Fruit fly (Drosophila melanogaster) whole organism, embryonic: ENCODE measurements around the gene CG32333.

ENCODE experiments used
- Atf-2 ChIP-seq: fragments of 200-800 bp; sonication (Bioruptor generic); optimal IDR thresholded peaks from 2 replicates; lab custom pipeline; 2016; ENCODE audit warnings: missing biosample characterization, missing genetic modification characterization
- Blimp-1 ChIP-seq: fragments of 200-800 bp; sonication (Bioruptor generic); optimal IDR thresholded peaks from 3 replicates; lab custom pipeline; 2018; ENCODE audit warnings: missing biosample characterization, missing genetic modification characterization, mild to moderate bottlenecking, moderate library complexity, missing genetic modification reagents
- CG10274 ChIP-seq: fragments of 200-800 bp; sonication (Bioruptor generic); optimal IDR thresholded peaks from 3 replicates; lab custom pipeline; 2017; ENCODE audit warnings: missing biosample characterization, mild to moderate bottlenecking, missing genetic modification characterization
- CG10462 ChIP-seq: fragments of 200-800 bp; sonication (Bioruptor generic); optimal IDR thresholded peaks from 2 replicates; lab custom pipeline; 2016; ENCODE audit warnings: missing biosample characterization, missing genetic modification characterization
- CG10543 ChIP-seq: fragments of 200-800 bp; sonication (Bioruptor generic); optimal IDR thresholded peaks from 3 replicates; lab custom pipeline; 2017; ENCODE audit warnings: missing biosample characterization, mild to moderate bottlenecking, missing genetic modification characterization, moderate library complexity
- CG11696 ChIP-seq: fragments of 200-800 bp; sonication (Bioruptor generic); IDR thresholded peaks from 2 replicates; pipeline ENCODE4 v1.3.6; 2022; ENCODE audit warnings: missing biosample characterization, missing genetic modification characterization
- CG12219 ChIP-seq: fragments of 200-800 bp; sonication (Bioruptor generic); optimal IDR thresholded peaks from 3 replicates; lab custom pipeline; 2018; ENCODE audit warnings: missing biosample characterization, mild to moderate bottlenecking, missing genetic modification characterization
- CG13424 ChIP-seq: fragments of 200-800 bp; sonication (Bioruptor generic); optimal IDR thresholded peaks from 2 replicates; lab custom pipeline; 2019; ENCODE audit warnings: missing biosample characterization, mild to moderate bottlenecking, missing genetic modification characterization, moderate library complexity
- CG13894 ChIP-seq: fragments of 200-800 bp; sonication (Bioruptor generic); optimal IDR thresholded peaks from 3 replicates; lab custom pipeline; 2018; ENCODE audit warnings: missing biosample characterization, mild to moderate bottlenecking, missing genetic modification characterization, moderate library complexity
- CG14710 ChIP-seq: fragments of 200-800 bp; sonication (Bioruptor generic); optimal IDR thresholded peaks from 3 replicates; lab custom pipeline; 2019; ENCODE audit warnings: missing biosample characterization, mild to moderate bottlenecking, missing genetic modification characterization, moderate library complexity
- CG1603 ChIP-seq: fragments of 200-800 bp; sonication (Bioruptor generic); optimal IDR thresholded peaks from 2 replicates; lab custom pipeline; 2019; ENCODE audit warnings: missing biosample characterization, mild to moderate bottlenecking, missing genetic modification characterization, moderate library complexity
- CG1647 ChIP-seq: fragments of 200-800 bp; sonication (Bioruptor generic); optimal IDR thresholded peaks from 3 replicates; lab custom pipeline; 2016; ENCODE audit warnings: missing biosample characterization, missing genetic modification characterization
- CG6175 ChIP-seq: fragments of 200-800 bp; sonication (Bioruptor generic); IDR thresholded peaks from 3 replicates; pipeline ENCODE4 v1.3.6; 2022; ENCODE audit warnings: missing biosample characterization, missing genetic modification characterization
- CG6683 ChIP-seq: fragments of 200-800 bp; sonication (Bioruptor generic); optimal IDR thresholded peaks from 2 replicates; lab custom pipeline; 2017; ENCODE audit warnings: missing biosample characterization, mild to moderate bottlenecking, missing genetic modification characterization, missing genetic modification reagents
- CG7786 ChIP-seq: fragments of 200-800 bp; sonication (Bioruptor generic); optimal IDR thresholded peaks from 2 replicates; lab custom pipeline; 2016; ENCODE audit warnings: missing biosample characterization, missing genetic modification characterization
- CG8388 ChIP-seq: fragments of 200-800 bp; sonication (Bioruptor generic); optimal IDR thresholded peaks from 2 replicates; lab custom pipeline; 2019; ENCODE audit warnings: missing biosample characterization, mild to moderate bottlenecking, missing genetic modification characterization, moderate library complexity
- CG8924 ChIP-seq: fragments of 200-800 bp; optimal IDR thresholded peaks from 3 replicates; lab custom pipeline; 2019; ENCODE audit warnings: missing biosample characterization, mild to moderate bottlenecking, missing genetic modification characterization, moderate library complexity
- CG9215 ChIP-seq: fragments of 200-800 bp; sonication (Bioruptor generic); IDR thresholded peaks from 2 replicates; pipeline ENCODE4 v1.3.6; 2022; ENCODE audit warnings: missing biosample characterization, missing genetic modification characterization
- CG9817 ChIP-seq: fragments of 200-800 bp; sonication (Bioruptor generic); optimal IDR thresholded peaks from 2 replicates; lab custom pipeline; 2018; ENCODE audit warnings: missing biosample characterization, mild to moderate bottlenecking, missing genetic modification characterization, moderate library complexity
- D19A ChIP-seq: fragments of 200-800 bp; optimal IDR thresholded peaks from 3 replicates; lab custom pipeline; 2019; ENCODE audit warnings: missing biosample characterization, mild to moderate bottlenecking, missing genetic modification characterization, moderate library complexity
- E2f1 ChIP-seq: fragments of 200-800 bp; sonication (Bioruptor generic); IDR thresholded peaks from 2 replicates; pipeline ENCODE4 v1.3.6; 2022; ENCODE audit warnings: missing biosample characterization, missing genetic modification characterization
- Fer3 ChIP-seq: fragments of 200-800 bp; sonication (Bioruptor generic); optimal IDR thresholded peaks from 2 replicates; lab custom pipeline; 2018; ENCODE audit warnings: missing biosample characterization, mild to moderate bottlenecking, missing genetic modification characterization, moderate library complexity
- Jarid2 ChIP-seq: fragments of 200-800 bp; sonication (Bioruptor generic); optimal IDR thresholded peaks from 3 replicates; lab custom pipeline; 2017; ENCODE audit warnings: mild to moderate bottlenecking, missing biosample characterization, missing genetic modification reagents, missing genetic modification characterization
- Mad ChIP-seq: fragments of 200-800 bp; sonication (Bioruptor generic); optimal IDR thresholded peaks from 2 replicates; lab custom pipeline; 2016; ENCODE audit warnings: missing biosample characterization, missing genetic modification characterization
- Nf-YC ChIP-seq: fragments of 200-800 bp; optimal IDR thresholded peaks from 3 replicates; lab custom pipeline; 2019; ENCODE audit warnings: missing biosample characterization, mild to moderate bottlenecking, missing genetic modification characterization, moderate library complexity
- Opbp ChIP-seq: fragments of 200-800 bp; sonication (Bioruptor generic); IDR thresholded peaks from 3 replicates; pipeline ENCODE4 v1.3.6; 2022; ENCODE audit warnings: missing biosample characterization, missing genetic modification characterization; ENCODE audit not compliant: partially characterized antibody
- Ravus ChIP-seq: fragments of 200-800 bp; sonication (Bioruptor generic); IDR thresholded peaks from 2 replicates; pipeline ENCODE4 v1.3.6; 2022; ENCODE audit warnings: missing biosample characterization, missing genetic modification characterization
- Spps ChIP-seq: fragments of 200-800 bp; sonication (Bioruptor generic); optimal IDR thresholded peaks from 2 replicates; lab custom pipeline; 2018; ENCODE audit warnings: missing biosample characterization, mild to moderate bottlenecking, missing genetic modification characterization
- Taf1 ChIP-seq: fragments of 200-800 bp; sonication (Bioruptor generic); IDR thresholded peaks from 2 replicates; pipeline ENCODE4 v1.3.6; 2022; ENCODE audit warnings: missing biosample characterization, missing genetic modification characterization
- bbx ChIP-seq: fragments of 200-800 bp; sonication (Bioruptor generic); IDR thresholded peaks from 2 replicates; pipeline ENCODE4 v1.3.6; 2022; ENCODE audit warnings: missing biosample characterization, missing genetic modification characterization; ENCODE audit not compliant: partially characterized antibody
- cato ChIP-seq: fragments of 200-800 bp; sonication (Bioruptor generic); optimal IDR thresholded peaks from 2 replicates; lab custom pipeline; 2016; ENCODE audit warnings: missing biosample characterization, missing genetic modification characterization, borderline replicate concordance
- ci ChIP-seq: fragments of 200-800 bp; sonication (Bioruptor generic); IDR thresholded peaks from 3 replicates; pipeline ENCODE4 v1.3.6; 2022; ENCODE audit warnings: missing biosample characterization, missing genetic modification characterization
- cwo ChIP-seq: fragments of 200-800 bp; sonication (Bioruptor generic); optimal IDR thresholded peaks from 3 replicates; lab custom pipeline; 2017; ENCODE audit warnings: missing biosample characterization, missing genetic modification characterization, mild to moderate bottlenecking, moderate library complexity, missing genetic modification reagents
- dmrt99B ChIP-seq: fragments of 200-800 bp; sonication (Bioruptor generic); optimal IDR thresholded peaks from 2 replicates; lab custom pipeline; 2018; ENCODE audit warnings: missing biosample characterization, mild to moderate bottlenecking, missing genetic modification characterization, moderate library complexity
- dysf ChIP-seq: fragments of 200-800 bp; sonication (Bioruptor generic); IDR thresholded peaks from 3 replicates; pipeline ENCODE4 v1.3.6; 2022; ENCODE audit warnings: missing biosample characterization, missing genetic modification characterization
- exex ChIP-seq: fragments of 200-800 bp; sonication (Bioruptor generic); optimal IDR thresholded peaks from 4 replicates; lab custom pipeline; 2018; ENCODE audit warnings: missing biosample characterization, mild to moderate bottlenecking, missing genetic modification characterization, moderate library complexity
- her ChIP-seq: fragments of 200-800 bp; sonication (Bioruptor generic); optimal IDR thresholded peaks from 2 replicates; lab custom pipeline; 2016; ENCODE audit warnings: missing biosample characterization, missing genetic modification characterization
- hkb ChIP-seq, 2 experiments: fragments of 200-800 bp in 1 of 2; fragments of >200 bp in 1 of 2; sonication (Bioruptor generic) in 1 of 2; IDR thresholded peaks in 1 of 2; optimal IDR thresholded peaks in 1 of 2; 2 replicates each; pipeline versions ENCODE4 v1.3.6 to Lab custom; 2017 to 2022; ENCODE audit warnings: missing biosample characterization in 1 of 2, missing genetic modification characterization in 1 of 2
- jigr1 ChIP-seq: fragments of 200-800 bp; sonication (Bioruptor generic); IDR thresholded peaks from 3 replicates; pipeline ENCODE4 v1.3.6; 2022; ENCODE audit warnings: missing biosample characterization, missing genetic modification characterization
- maf-S ChIP-seq: fragments of 200-800 bp; sonication (Bioruptor generic); optimal IDR thresholded peaks from 2 replicates; lab custom pipeline; 2016; ENCODE audit warnings: missing biosample characterization, missing genetic modification characterization
- pnt ChIP-seq: fragments of 200-800 bp; sonication (Bioruptor generic); optimal IDR thresholded peaks from 3 replicates; lab custom pipeline; 2016; ENCODE audit warnings: missing biosample characterization, missing genetic modification characterization
- psq ChIP-seq: fragments of 200-800 bp; sonication (Bioruptor generic); optimal IDR thresholded peaks from 2 replicates; lab custom pipeline; 2017; ENCODE audit warnings: missing biosample characterization, missing genetic modification characterization
- ranshi ChIP-seq: fragments of 200-800 bp; sonication (Bioruptor generic); IDR thresholded peaks from 2 replicates; pipeline ENCODE4 v1.3.6; 2022; ENCODE audit warnings: missing biosample characterization, missing genetic modification characterization
- repo ChIP-seq: fragments of 200-800 bp; sonication (Bioruptor generic); optimal IDR thresholded peaks from 2 replicates; lab custom pipeline; 2016; ENCODE audit warnings: missing biosample characterization, missing genetic modification characterization
- salm ChIP-seq: fragments of 200-800 bp; sonication (Bioruptor generic); optimal IDR thresholded peaks from 2 replicates; lab custom pipeline; 2018; ENCODE audit warnings: missing biosample characterization, mild to moderate bottlenecking, missing genetic modification characterization
- shn ChIP-seq: fragments of 200-800 bp; sonication (Bioruptor generic); optimal IDR thresholded peaks from 3 replicates; lab custom pipeline; 2016; ENCODE audit warnings: missing biosample characterization, missing genetic modification characterization
- sisA ChIP-seq: fragments of 200-800 bp; sonication (Bioruptor generic); IDR thresholded peaks from 2 replicates; pipeline ENCODE4 v1.3.6; 2022; ENCODE audit warnings: missing biosample characterization, missing genetic modification characterization
- sr ChIP-seq: fragments of 200-800 bp; sonication (Bioruptor generic); IDR thresholded peaks from 3 replicates; pipeline ENCODE4 v1.3.6; 2022; ENCODE audit warnings: missing biosample characterization, missing genetic modification characterization
- trem ChIP-seq: fragments of 200-800 bp; optimal IDR thresholded peaks from 3 replicates; lab custom pipeline; 2019; ENCODE audit warnings: missing biosample characterization, mild to moderate bottlenecking, missing genetic modification characterization, moderate library complexity

CG32333 gene

DNA sequence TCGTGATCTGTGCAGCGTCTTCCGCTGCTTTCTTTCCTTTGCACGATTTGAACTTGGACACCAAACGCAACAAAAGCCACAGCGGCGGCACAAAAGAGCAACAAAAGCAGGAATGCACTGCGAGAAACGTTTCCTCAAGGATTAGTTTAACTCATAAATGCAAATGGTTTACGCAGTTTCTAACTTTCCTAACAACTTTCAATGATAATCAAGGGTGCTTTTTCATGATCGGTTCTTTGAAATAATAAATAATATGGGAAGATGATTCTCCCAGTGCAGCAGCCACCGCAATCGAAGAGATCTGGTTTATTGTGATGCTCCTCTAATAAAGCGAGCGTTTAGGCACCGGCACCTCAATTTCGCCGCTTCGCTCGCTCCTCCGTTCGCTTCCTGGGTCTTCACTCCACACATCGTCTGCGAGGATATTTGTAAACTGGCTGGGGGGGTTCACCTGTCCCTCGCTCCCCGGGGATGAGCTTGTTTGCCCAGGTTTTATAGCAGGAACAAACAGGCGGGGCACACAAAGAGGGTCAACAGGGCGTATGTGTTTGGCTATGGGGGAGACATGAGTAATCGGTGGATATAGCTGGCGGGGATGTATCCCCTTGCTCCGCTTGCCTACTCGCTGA is 43.5 kb downstream of the CG32333 start (continued):
- TF ChIP-seq hkb (optimal IDR thresholded peaks at IDR 0.05; lab: Kevin White, UChicago) (no peak), hkb (GFP tag; IDR thresholded peaks at IDR 0.05; lab: Robert Waterston, UW) (peak; percentile 90), shn (GFP tag; lab: Kevin White, UChicago) (peak; percentile 47), Ravus (GFP tag; lab: Robert Waterston, UW) (peak; percentile 15; the same call in 1 of the 2 replicates), Opbp (GFP tag; lab: Robert Waterston, UW) (no peak), pnt (GFP tag; lab: Kevin White, UChicago) (peak; percentile 84), her (peak; percentile 5), dmrt99B (tag; lab: Kevin White, UChicago) (peak; percentile 92), sr (GFP tag; lab: Robert Waterston, UW) (0 out of 3 replicates have a peak, but pooled peaks have one; percentile 42), CG9215 (GFP tag; lab: Robert Waterston, UW) (0 out of 2 replicates have a peak, but pooled peaks have one; percentile 15), Atf-2 (GFP tag; lab: Kevin White, UChicago) (peak; percentile 52), maf-S (GFP tag; lab: Kevin White, UChicago) (peak; percentile 46), CG13424 (tag; lab: Kevin White, UChicago) (peak; percentile 81), CG12219 (GFP tag; lab: Kevin White, UChicago) (peak; percentile 76), sisA (GFP tag; lab: Robert Waterston, UW) (peak; percentile 92), Nf-YC (tag; lab: Kevin White, UChicago) (no peak), CG10462 (GFP tag; lab: Kevin White, UChicago) (peak; percentile 68), CG1647 (GFP tag; lab: Kevin White, UChicago) (no peak), cwo (GFP tag; lab: Kevin White, UChicago) (peak; percentile 9), CG10543 (GFP tag; lab: Kevin White, UChicago) (no peak), Spps (tag; lab: Kevin White, UChicago) (peak; percentile 57), ranshi (GFP tag; lab: Robert Waterston, UW) (peak; percentile 63), D19A (tag; lab: Kevin White, UChicago) (peak; percentile 77), Taf1 (GFP tag; lab: Robert Waterston, UW) (no peak), bbx (GFP tag; lab: Robert Waterston, UW) (no peak), Fer3 (tag; lab: Kevin White, UChicago) (peak; percentile 64), Blimp-1 (GFP tag; lab: Kevin White, UChicago) (peak; percentile 85), Jarid2 (GFP tag; lab: Kevin White, UChicago) (peak; percentile 7), CG7786 (GFP tag; lab: Kevin White, UChicago) (peak; percentile 52), CG1603 (tag; lab: Kevin White, UChicago) (peak; percentile 89), CG6175 (GFP tag; lab: Robert Waterston, UW) (no peak), CG13894 (tag; lab: Kevin White, UChicago) (no peak), repo (GFP tag; lab: Kevin White, UChicago) (peak; percentile 25), jigr1 (GFP tag; lab: Robert Waterston, UW) (0 out of 3 replicates have a peak, but pooled peaks have one; percentile 48), E2f1 (peak; percentile 76), exex (tag; lab: Kevin White, UChicago) (no peak), cato (GFP tag; lab: Kevin White, UChicago) (peak; percentile 58), Mad (GFP tag; lab: Kevin White, UChicago) (peak; percentile 63), CG8924 (peak; percentile 70), ci (GFP tag; lab: Robert Waterston, UW) (peak; percentile 95), psq (GFP tag; lab: Kevin White, UChicago) (no peak), salm (tag; lab: Kevin White, UChicago) (peak; percentile 29), CG8388 (GFP tag; lab: Kevin White, UChicago) (peak; percentile 79), CG14710 (tag; lab: Kevin White, UChicago) (peak; percentile 73), trem (tag; lab: Kevin White, UChicago) (peak; percentile 73), CG10274 (GFP tag; lab: Kevin White, UChicago) (peak; percentile 10), CG11696 (GFP tag; lab: Robert Waterston, UW) (no peak), CG9817 (tag; lab: Kevin White, UChicago) (peak; percentile 32), dysf (peak; percentile 68; the same call in 2 of the 3 replicates), CG6683 (GFP tag; lab: Kevin White, UChicago) (peak; percentile 11)
